Fruit fly (Drosophila melanogaster) whole organism, embryonic: ENCODE results near the gene mRpS31.
A peak's percentile ranks its signal among the peaks of the same experiment; 100 is the strongest.

Experiments
- CG10431 ChIP-seq: fragments of 200-800 bp; sonication (Bioruptor generic); optimal IDR thresholded peaks from 3 replicates; lab custom pipeline; 2018; ENCODE audit warnings: missing biosample characterization, mild to moderate bottlenecking, missing genetic modification characterization
- CG11695 ChIP-seq: fragments of 200-800 bp; sonication (Bioruptor generic); IDR thresholded peaks from 3 replicates; pipeline ENCODE4 v1.3.6; 2022; ENCODE audit warnings: missing biosample characterization, missing genetic modification characterization
- CG12104 ChIP-seq: fragments of 200-800 bp; sonication (Bioruptor generic); optimal IDR thresholded peaks from 3 replicates; lab custom pipeline; 2016; ENCODE audit warnings: missing biosample characterization, missing genetic modification characterization
- CG13123 ChIP-seq: fragments of 200-800 bp; sonication (Bioruptor generic); optimal IDR thresholded peaks from 2 replicates; lab custom pipeline; 2016; ENCODE audit warnings: missing biosample characterization, missing genetic modification characterization
- CG14667 ChIP-seq: fragments of 200-800 bp; sonication (Bioruptor generic); IDR thresholded peaks from 2 replicates; pipeline ENCODE4 v1.3.6; 2022; ENCODE audit warnings: missing biosample characterization, missing genetic modification characterization
- CG1529 ChIP-seq: fragments of 200-800 bp; sonication (Bioruptor generic); optimal IDR thresholded peaks from 3 replicates; lab custom pipeline; 2018; ENCODE audit warnings: missing biosample characterization, missing genetic modification characterization
- CG15696 ChIP-seq: fragments of 200-800 bp; sonication (Bioruptor generic); optimal IDR thresholded peaks from 2 replicates; lab custom pipeline; 2019; ENCODE audit warnings: missing biosample characterization, mild to moderate bottlenecking, missing genetic modification characterization, moderate library complexity
- CG16863 ChIP-seq: fragments of 200-800 bp; sonication (Bioruptor generic); optimal IDR thresholded peaks from 3 replicates; lab custom pipeline; 2016; ENCODE audit warnings: missing biosample characterization, missing genetic modification characterization
- CG17568 ChIP-seq: fragments of 200-800 bp; sonication (Bioruptor generic); optimal IDR thresholded peaks from 2 replicates; lab custom pipeline; 2018; ENCODE audit warnings: missing biosample characterization, mild to moderate bottlenecking, missing genetic modification characterization, moderate library complexity
- CG18262 ChIP-seq: fragments of 200-800 bp; optimal IDR thresholded peaks from 3 replicates; lab custom pipeline; 2019; ENCODE audit warnings: missing biosample characterization, mild to moderate bottlenecking, missing genetic modification characterization, moderate library complexity
- CG2120 ChIP-seq: fragments of 200-800 bp; sonication (Bioruptor generic); optimal IDR thresholded peaks from 3 replicates; lab custom pipeline; 2016; ENCODE audit warnings: missing biosample characterization, missing genetic modification characterization
- CG2202 ChIP-seq: fragments of 200-800 bp; sonication (Bioruptor generic); optimal IDR thresholded peaks from 2 replicates; lab custom pipeline; 2018; ENCODE audit warnings: missing biosample characterization, mild to moderate bottlenecking, missing genetic modification characterization
- CG31388 ChIP-seq: fragments of 200-800 bp; sonication (Bioruptor generic); optimal IDR thresholded peaks from 2 replicates; lab custom pipeline; 2016; ENCODE audit warnings: missing biosample characterization, missing genetic modification characterization
- CG3838 ChIP-seq: fragments of 200-800 bp; sonication (Bioruptor generic); optimal IDR thresholded peaks from 3 replicates; lab custom pipeline; 2016; ENCODE audit warnings: missing biosample characterization, missing genetic modification characterization
- CG5953 ChIP-seq: fragments of 200-800 bp; sonication (Bioruptor generic); IDR thresholded peaks from 2 replicates; pipeline ENCODE4 v1.3.6; 2022; ENCODE audit warnings: missing biosample characterization, missing genetic modification characterization
- CG6683 ChIP-seq: fragments of 200-800 bp; sonication (Bioruptor generic); optimal IDR thresholded peaks from 2 replicates; lab custom pipeline; 2017; ENCODE audit warnings: missing biosample characterization, mild to moderate bottlenecking, missing genetic modification characterization, missing genetic modification reagents
- CG7839 ChIP-seq: fragments of 200-800 bp; sonication (Bioruptor generic); optimal IDR thresholded peaks from 3 replicates; lab custom pipeline; 2018; ENCODE audit warnings: missing biosample characterization, mild to moderate bottlenecking, missing genetic modification characterization, moderate library complexity
- CG8765 ChIP-seq: fragments of 200-800 bp; sonication (Bioruptor generic); IDR thresholded peaks from 2 replicates; pipeline ENCODE4 v1.3.6; 2022; ENCODE audit warnings: missing biosample characterization, missing genetic modification characterization
- CG9797 ChIP-seq: fragments of 200-800 bp; sonication (Bioruptor generic); optimal IDR thresholded peaks from 3 replicates; lab custom pipeline; 2018; ENCODE audit warnings: missing biosample characterization, mild to moderate bottlenecking, missing genetic modification characterization
- Dip3 ChIP-seq: fragments of 200-800 bp; sonication (Bioruptor generic); optimal IDR thresholded peaks from 3 replicates; lab custom pipeline; 2016; ENCODE audit warnings: missing biosample characterization, missing genetic modification characterization
- Doc2 ChIP-seq: fragments of 200-800 bp; sonication (Bioruptor generic); IDR thresholded peaks from 2 replicates; pipeline ENCODE4 v1.3.6; 2022; ENCODE audit warnings: missing biosample characterization, missing genetic modification characterization
- Ets65A ChIP-seq: fragments of 200-800 bp; sonication (Bioruptor generic); peaks from one replicate; lab custom pipeline; 2016; ENCODE audit warnings: missing biosample characterization, missing genetic modification characterization
- HLH4C ChIP-seq: fragments of 200-800 bp; sonication (Bioruptor generic); IDR thresholded peaks from 3 replicates; pipeline ENCODE4 v1.3.6; 2022; ENCODE audit warnings: missing biosample characterization, missing genetic modification characterization; ENCODE audit not compliant: partially characterized antibody
- Hsf ChIP-seq: fragments of 200-800 bp; sonication (Bioruptor generic); optimal IDR thresholded peaks from 3 replicates; lab custom pipeline; 2016; ENCODE audit warnings: missing biosample characterization, missing genetic modification characterization
- MESR4 ChIP-seq: fragments of 200-800 bp; sonication (Bioruptor generic); optimal IDR thresholded peaks from 2 replicates; lab custom pipeline; 2018; ENCODE audit warnings: missing biosample characterization, mild to moderate bottlenecking, missing genetic modification characterization, moderate library complexity
- Mes4 ChIP-seq: fragments of 200-800 bp; sonication (Bioruptor generic); optimal IDR thresholded peaks from 2 replicates; lab custom pipeline; 2016; ENCODE audit warnings: missing biosample characterization, missing genetic modification characterization
- NK7.1 ChIP-seq: fragments of 200-800 bp; sonication (Bioruptor generic); optimal IDR thresholded peaks from 3 replicates; lab custom pipeline; 2016; ENCODE audit warnings: missing biosample characterization, missing genetic modification characterization
- Opbp ChIP-seq: fragments of 200-800 bp; sonication (Bioruptor generic); IDR thresholded peaks from 3 replicates; pipeline ENCODE4 v1.3.6; 2022; ENCODE audit warnings: missing biosample characterization, missing genetic modification characterization; ENCODE audit not compliant: partially characterized antibody
- Poxn ChIP-seq: fragments of 200-800 bp; sonication (Bioruptor generic); IDR thresholded peaks from 2 replicates; pipeline ENCODE4 v1.3.6; 2022; ENCODE audit warnings: missing biosample characterization, missing genetic modification characterization
- Side ChIP-seq: fragments of 200-800 bp; sonication (Bioruptor generic); optimal IDR thresholded peaks from 2 replicates; lab custom pipeline; 2016; ENCODE audit warnings: missing biosample characterization, missing genetic modification characterization
- Ssrp ChIP-seq: fragments of 200-800 bp; sonication (Bioruptor generic); optimal IDR thresholded peaks from 2 replicates; lab custom pipeline; 2018; ENCODE audit warnings: missing biosample characterization, mild to moderate bottlenecking, missing genetic modification characterization, moderate library complexity
- YL-1 ChIP-seq: fragments of 200-800 bp; sonication (Bioruptor generic); optimal IDR thresholded peaks from 3 replicates; lab custom pipeline; 2017; ENCODE audit warnings: missing biosample characterization, mild to moderate bottlenecking, missing genetic modification characterization
- bigmax ChIP-seq: fragments of 200-800 bp; sonication (Bioruptor generic); optimal IDR thresholded peaks from 2 replicates; lab custom pipeline; 2018; ENCODE audit warnings: missing biosample characterization, mild to moderate bottlenecking, missing genetic modification characterization
- chif ChIP-seq, 2 experiments: fragments of 200-800 bp; sonication (Bioruptor generic); optimal IDR thresholded peaks; 3 replicates each; lab custom pipeline; 2016; ENCODE audit warnings: missing biosample characterization in 2 of 2, missing genetic modification characterization in 2 of 2
- crc ChIP-seq: fragments of 200-800 bp; sonication (Bioruptor generic); optimal IDR thresholded peaks from 2 replicates; lab custom pipeline; 2016; ENCODE audit warnings: missing biosample characterization, missing genetic modification characterization
- cwo ChIP-seq: fragments of 200-800 bp; sonication (Bioruptor generic); optimal IDR thresholded peaks from 3 replicates; lab custom pipeline; 2017; ENCODE audit warnings: missing biosample characterization, missing genetic modification characterization, mild to moderate bottlenecking, moderate library complexity, missing genetic modification reagents
- dan ChIP-seq: fragments of 200-800 bp; sonication (Bioruptor generic); IDR thresholded peaks from 2 replicates; pipeline ENCODE4 v1.3.6; 2022; ENCODE audit warnings: missing biosample characterization, missing genetic modification characterization
- dpn ChIP-seq, 2 experiments: fragments of 200-800 bp; sonication (Bioruptor generic); optimal IDR thresholded peaks; 3 replicates each; lab custom pipeline; 2016; ENCODE audit warnings: missing biosample characterization in 2 of 2, missing genetic modification characterization in 2 of 2
- gce ChIP-seq: fragments of 200-800 bp; sonication (Bioruptor generic); IDR thresholded peaks from 3 replicates; pipeline ENCODE4 v1.3.6; 2022; ENCODE audit warnings: missing biosample characterization, missing genetic modification characterization
- gcm2 ChIP-seq: fragments of 200-800 bp; sonication (Bioruptor generic); optimal IDR thresholded peaks from 2 replicates; lab custom pipeline; 2016; ENCODE audit warnings: missing biosample characterization, missing genetic modification characterization
- gro ChIP-seq: fragments of 200-800 bp; sonication (Bioruptor generic); optimal IDR thresholded peaks from 2 replicates; lab custom pipeline; 2016; ENCODE audit warnings: missing biosample characterization, missing genetic modification characterization
- nmo ChIP-seq: fragments of 200-800 bp; sonication (Bioruptor generic); optimal IDR thresholded peaks from 2 replicates; lab custom pipeline; 2018; ENCODE audit warnings: missing biosample characterization, mild to moderate bottlenecking, missing genetic modification characterization, moderate library complexity
- psq ChIP-seq: fragments of 200-800 bp; sonication (Bioruptor generic); optimal IDR thresholded peaks from 2 replicates; lab custom pipeline; 2017; ENCODE audit warnings: missing biosample characterization, missing genetic modification characterization
- ro ChIP-seq: fragments of 200-800 bp; sonication (Bioruptor generic); IDR thresholded peaks from 2 replicates; pipeline ENCODE4 v1.3.6; 2022; ENCODE audit warnings: missing biosample characterization, missing genetic modification characterization
- salm ChIP-seq: fragments of 200-800 bp; sonication (Bioruptor generic); optimal IDR thresholded peaks from 2 replicates; lab custom pipeline; 2018; ENCODE audit warnings: missing biosample characterization, mild to moderate bottlenecking, missing genetic modification characterization
- schlank ChIP-seq: fragments of 200-800 bp; sonication (Bioruptor generic); optimal IDR thresholded peaks from 2 replicates; lab custom pipeline; 2018; ENCODE audit warnings: missing biosample characterization, mild to moderate bottlenecking, missing genetic modification characterization
- sna ChIP-seq: fragments of 200-800 bp; sonication (Bioruptor generic); IDR thresholded peaks from 2 replicates; pipeline ENCODE4 v1.3.6; 2022; ENCODE audit warnings: missing biosample characterization, missing genetic modification characterization; ENCODE audit not compliant: partially characterized antibody
- tio ChIP-seq: fragments of 200-800 bp; sonication (Bioruptor generic); optimal IDR thresholded peaks from 2 replicates; lab custom pipeline; 2017; ENCODE audit warnings: missing biosample characterization, missing genetic modification characterization, inconsistent platforms
- twi ChIP-seq: fragments of 200-800 bp; optimal IDR thresholded peaks from 2 replicates; lab custom pipeline; 2019; ENCODE audit warnings: missing biosample characterization, mild to moderate bottlenecking, missing genetic modification characterization, moderate library complexity
- usp ChIP-seq: fragments of >200 bp; optimal IDR thresholded peaks from 2 replicates; lab custom pipeline; 2017; ENCODE audit warnings: missing biosample characterization, missing genetic modification characterization
- wor ChIP-seq: fragments of 200-800 bp; sonication (Bioruptor generic); IDR thresholded peaks from 2 replicates; pipeline ENCODE4 v1.3.6; 2022; ENCODE audit warnings: missing biosample characterization, missing genetic modification characterization

The mRpS31 gene

dm6 chr3L:16001164-16001679, 3.8 kb upstream of the mRpS31 start (continued):
- TF ChIP-seq dan (GFP tag; lab: Robert Waterston, UW), result no peak
- TF ChIP-seq wor, result no peak
- TF ChIP-seq gro (GFP tag; lab: Kevin White, UChicago), result peak; percentile 90
- TF ChIP-seq salm, result peak; percentile 31
- peak; percentile 11 for TF ChIP-seq CG1529 (GFP tag; lab: Kevin White, UChicago)
- peak; percentile 44 for TF ChIP-seq CG12104 (GFP tag; lab: Kevin White, UChicago)
- TF ChIP-seq CG8765 (GFP tag; lab: Robert Waterston, UW), result no peak
- peak; percentile 13 for TF ChIP-seq CG15696
- peak; percentile 67 for TF ChIP-seq crc
- TF ChIP-seq Ets65A (GFP tag; lab: Kevin White, UChicago), result no peak
- TF ChIP-seq schlank (tag; lab: Kevin White, UChicago), result peak; percentile 79
- peak; percentile 77 for TF ChIP-seq nmo (GFP tag; lab: Kevin White, UChicago)
- TF ChIP-seq CG16863 (GFP tag; lab: Kevin White, UChicago), result peak; percentile 52
- TF ChIP-seq CG9797 (GFP tag; lab: Kevin White, UChicago), result no peak
- TF ChIP-seq Doc2 (GFP tag; lab: Robert Waterston, UW), result no peak
- peak; percentile 87 for TF ChIP-seq Dip3
- TF ChIP-seq twi (tag; lab: Kevin White, UChicago), result peak; percentile 14
- no peak for TF ChIP-seq bigmax
- peak; percentile 73 for TF ChIP-seq gcm2 (GFP tag; lab: Kevin White, UChicago)
- TF ChIP-seq usp (GFP tag; lab: Kevin White, UChicago), result no peak
- TF ChIP-seq Hsf (GFP tag; lab: Kevin White, UChicago), result peak; percentile 78
- TF ChIP-seq sna (GFP tag; lab: Robert Waterston, UW), result no peak
- TF ChIP-seq CG11695 (GFP tag; lab: Robert Waterston, UW), result peak; percentile 71; the same call in 2 of the 3 replicates
- TF ChIP-seq CG7839 (tag; lab: Kevin White, UChicago), result peak; percentile 86
- no peak for TF ChIP-seq CG13123 (GFP tag; lab: Kevin White, UChicago)
- peak; percentile 95 for TF ChIP-seq CG2120 (GFP tag; lab: Kevin White, UChicago)
- TF ChIP-seq CG6683, result peak; percentile 5
- TF ChIP-seq CG17568 (GFP tag; lab: Kevin White, UChicago), result peak; percentile 52
- peak; percentile 27 for TF ChIP-seq YL-1 (GFP tag; lab: Kevin White, UChicago)
- peak; percentile 47 to 55 for TF ChIP-seq chif (GFP tag; optimal IDR thresholded peaks at IDR 0.05; lab: Kevin White, UChicago)
- TF ChIP-seq CG14667 (GFP tag; lab: Robert Waterston, UW), result no peak; the same call in 1 of the 2 replicates
- TF ChIP-seq Mes4 (GFP tag; lab: Kevin White, UChicago), result peak; percentile 42
- no peak for TF ChIP-seq CG10431 (GFP tag; lab: Kevin White, UChicago)
- TF ChIP-seq tio (GFP tag; lab: Kevin White, UChicago), result peak; percentile 75
- TF ChIP-seq CG18262 (tag; lab: Kevin White, UChicago), result peak; percentile 59
- no peak for TF ChIP-seq ro (GFP tag; lab: Robert Waterston, UW)
- TF ChIP-seq cwo, result peak; percentile 80
- no peak for TF ChIP-seq CG5953 (GFP tag; lab: Robert Waterston, UW)
- TF ChIP-seq MESR4 (GFP tag; lab: Kevin White, UChicago), result no peak
- no peak for TF ChIP-seq HLH4C
- TF ChIP-seq Opbp, result no peak
- peak; percentile 67 to 85 for TF ChIP-seq dpn (GFP tag; optimal IDR thresholded peaks at IDR 0.05; lab: Kevin White, UChicago)
- TF ChIP-seq gce, result no peak
- TF ChIP-seq NK7.1 (GFP tag; lab: Kevin White, UChicago), result peak; percentile 72
- TF ChIP-seq CG31388 (GFP tag; lab: Kevin White, UChicago), result no peak
- no peak for TF ChIP-seq CG2202 (tag; lab: Kevin White, UChicago)
- TF ChIP-seq Ssrp (tag; lab: Kevin White, UChicago), result peak; percentile 41
- peak; percentile 70 for TF ChIP-seq Side (GFP tag; lab: Kevin White, UChicago)
- TF ChIP-seq CG3838 (GFP tag; lab: Kevin White, UChicago), result peak; percentile 3
- TF ChIP-seq psq (GFP tag; lab: Kevin White, UChicago), result no peak
- peak; percentile 31; the same call in 1 of the 2 replicates for TF ChIP-seq Poxn
